Worm (Caenorhabditis elegans) whole organism, late embryonic: ENCODE measurements around the gene F59A1.15.

Experiments used
- ceh-6 ChIP-seq: fragments of 200-800 bp; sonication (Bioruptor generic); optimal IDR thresholded peaks from 2 replicates; lab custom pipeline; 2018; ENCODE audit warnings: mild to moderate bottlenecking, missing genetic modification characterization, missing compliant biosample characterization
- nhr-11 ChIP-seq: fragments of 150-350 bp; optimal IDR thresholded peaks from 2 replicates; lab custom pipeline; 2014; ENCODE audit warnings: missing biosample characterization, missing genetic modification characterization

DNA sequence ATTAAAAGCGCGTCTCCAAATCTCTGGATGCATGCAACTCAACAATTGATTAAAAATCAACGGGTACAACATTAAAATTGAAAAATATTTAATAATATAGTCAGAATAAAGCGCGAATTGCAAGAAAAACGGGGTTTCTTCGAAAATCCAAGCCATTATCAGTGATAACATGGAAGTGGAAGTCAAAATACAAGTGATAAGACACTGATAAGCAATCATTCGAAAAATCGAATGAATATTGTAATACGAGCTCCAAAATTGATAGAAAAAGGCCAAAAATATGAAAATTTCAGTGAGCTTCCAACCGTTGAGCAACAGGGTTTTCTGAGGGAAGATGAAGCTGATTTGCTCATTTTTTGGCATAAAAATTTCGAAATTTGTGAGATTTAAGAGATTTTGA is 10.6 kb upstream of the F59A1.15 start:
- no peak for TF ChIP-seq nhr-11 (tag; lab: Kevin White, UChicago)
- TF ChIP-seq ceh-6 (GFP tag; lab: Kevin White, UChicago) = no peak
